Worm (Caenorhabditis elegans) whole organism, late embryonic: ENCODE results near the gene lron-12.

Source experiments
- C38D4.7 ChIP-seq: fragments of 200-800 bp; sonication (Bioruptor generic); optimal IDR thresholded peaks from 2 replicates; lab custom pipeline; 2018; ENCODE audit warnings: mild to moderate bottlenecking, missing genetic modification characterization, moderate library complexity, missing compliant biosample characterization
- K02D7.2 ChIP-seq: sonication (generic microtip); optimal IDR thresholded peaks from 2 replicates; lab custom pipeline; 2017; ENCODE audit warnings: mild to moderate bottlenecking, missing genetic modification characterization, missing compliant biosample characterization
- Y22D7AL.16 ChIP-seq: sonication (generic microtip); optimal IDR thresholded peaks from 2 replicates; lab custom pipeline; 2016; ENCODE audit warnings: missing genetic modification characterization, missing compliant biosample characterization
- ahr-1 ChIP-seq: sonication (generic microtip); optimal IDR thresholded peaks from 2 replicates; lab custom pipeline; 2016; ENCODE audit warnings: missing genetic modification characterization, missing compliant biosample characterization
- ceh-2 ChIP-seq: sonication (generic microtip); optimal IDR thresholded peaks from 2 replicates; lab custom pipeline; 2016; ENCODE audit warnings: missing genotype, missing genetic modification characterization, missing compliant biosample characterization
- ceh-30 ChIP-seq: fragments of 150-350 bp; optimal IDR thresholded peaks from 2 replicates; lab custom pipeline; 2014; ENCODE audit warnings: missing biosample characterization, missing genetic modification characterization
- ceh-34 ChIP-seq: sonication (generic microtip); optimal IDR thresholded peaks from 2 replicates; lab custom pipeline; 2016; ENCODE audit warnings: mild to moderate bottlenecking, missing genetic modification characterization, missing compliant biosample characterization
- ceh-45 ChIP-seq: fragments of 200-800 bp; sonication (Bioruptor generic); IDR thresholded peaks from 2 replicates; pipeline ENCODE4 v1.3.6; 2022; ENCODE audit warnings: missing genetic modification reagents, missing genetic modification characterization, missing compliant biosample characterization
- ceh-6 ChIP-seq: fragments of 200-800 bp; sonication (Bioruptor generic); optimal IDR thresholded peaks from 2 replicates; lab custom pipeline; 2018; ENCODE audit warnings: mild to moderate bottlenecking, missing genetic modification characterization, missing compliant biosample characterization
- che-1 ChIP-seq: sonication (generic microtip); optimal IDR thresholded peaks from 2 replicates; lab custom pipeline; 2016; ENCODE audit warnings: mild to moderate bottlenecking, missing genetic modification characterization, missing compliant biosample characterization
- elt-2 ChIP-seq: sonication (generic microtip); optimal IDR thresholded peaks from 2 replicates; lab custom pipeline; 2016; ENCODE audit warnings: missing genetic modification reagents, missing genetic modification characterization, missing compliant biosample characterization
- elt-4 ChIP-seq: sonication (generic microtip); optimal IDR thresholded peaks from 2 replicates; lab custom pipeline; 2016; ENCODE audit warnings: missing genetic modification characterization, missing compliant biosample characterization
- ets-4 ChIP-seq: sonication (generic microtip); optimal IDR thresholded peaks from 2 replicates; lab custom pipeline; 2016; ENCODE audit warnings: missing genetic modification characterization, missing compliant biosample characterization
- eyg-1 ChIP-seq: sonication (generic microtip); optimal IDR thresholded peaks from 2 replicates; lab custom pipeline; 2016; ENCODE audit warnings: missing genotype, missing genetic modification characterization, missing compliant biosample characterization
- fkh-6 ChIP-seq: sonication (generic microtip); optimal IDR thresholded peaks from 2 replicates; lab custom pipeline; 2016; ENCODE audit warnings: missing genetic modification characterization, missing compliant biosample characterization
- lin-11 ChIP-seq: fragments of 200-800 bp; sonication (Bioruptor generic); optimal IDR thresholded peaks from 2 replicates; lab custom pipeline; 2018; ENCODE audit warnings: mild to moderate bottlenecking, missing genetic modification characterization, missing compliant biosample characterization
- madf-2 ChIP-seq: sonication (generic microtip); optimal IDR thresholded peaks from 2 replicates; lab custom pipeline; 2017; ENCODE audit warnings: missing genetic modification characterization, missing compliant biosample characterization
- nfya-1 ChIP-seq: sonication (generic microtip); optimal IDR thresholded peaks from 2 replicates; lab custom pipeline; 2017; ENCODE audit warnings: missing genetic modification characterization, mild to moderate bottlenecking, missing compliant biosample characterization, antibody characterized with exemption, moderate library complexity
- pat-9 ChIP-seq: fragments of 200-800 bp; sonication (Bioruptor generic); optimal IDR thresholded peaks from 2 replicates; lab custom pipeline; 2018; ENCODE audit warnings: mild to moderate bottlenecking, missing genetic modification characterization, moderate library complexity, missing compliant biosample characterization
- pax-1 ChIP-seq: fragments of 150-350 bp; optimal IDR thresholded peaks from 2 replicates; lab custom pipeline; 2014; ENCODE audit warnings: missing biosample characterization, missing genetic modification characterization
- pha-2 ChIP-seq: sonication (generic microtip); optimal IDR thresholded peaks from 2 replicates; lab custom pipeline; 2017; ENCODE audit warnings: mild to moderate bottlenecking, missing genetic modification characterization, missing compliant biosample characterization
- pqm-1 ChIP-seq: sonication (generic microtip); optimal IDR thresholded peaks from 2 replicates; lab custom pipeline; 2016; ENCODE audit warnings: missing genetic modification characterization, missing compliant biosample characterization
- rnt-1 ChIP-seq: sonication (generic microtip); optimal IDR thresholded peaks from 2 replicates; lab custom pipeline; 2016; ENCODE audit warnings: missing genetic modification characterization, missing compliant biosample characterization
- ttx-3 ChIP-seq: sonication (generic microtip); optimal IDR thresholded peaks from 2 replicates; lab custom pipeline; 2016; ENCODE audit warnings: missing genetic modification reagents, missing genetic modification characterization, missing compliant biosample characterization
- unc-42 ChIP-seq: sonication (generic microtip); optimal IDR thresholded peaks from 2 replicates; lab custom pipeline; 2016; ENCODE audit warnings: missing genotype, missing genetic modification characterization, missing compliant biosample characterization
- unc-86 ChIP-seq: sonication (generic microtip); optimal IDR thresholded peaks from 2 replicates; lab custom pipeline; 2016; ENCODE audit warnings: missing genetic modification characterization, missing compliant biosample characterization
- zip-5 ChIP-seq: sonication (generic microtip); optimal IDR thresholded peaks from 2 replicates; lab custom pipeline; 2016; ENCODE audit warnings: missing genetic modification characterization, missing compliant biosample characterization
- ztf-16 ChIP-seq: sonication (generic microtip); optimal IDR thresholded peaks from 2 replicates; lab custom pipeline; 2017; ENCODE audit warnings: missing genetic modification characterization, missing compliant biosample characterization

lron-12 gene

DNA sequence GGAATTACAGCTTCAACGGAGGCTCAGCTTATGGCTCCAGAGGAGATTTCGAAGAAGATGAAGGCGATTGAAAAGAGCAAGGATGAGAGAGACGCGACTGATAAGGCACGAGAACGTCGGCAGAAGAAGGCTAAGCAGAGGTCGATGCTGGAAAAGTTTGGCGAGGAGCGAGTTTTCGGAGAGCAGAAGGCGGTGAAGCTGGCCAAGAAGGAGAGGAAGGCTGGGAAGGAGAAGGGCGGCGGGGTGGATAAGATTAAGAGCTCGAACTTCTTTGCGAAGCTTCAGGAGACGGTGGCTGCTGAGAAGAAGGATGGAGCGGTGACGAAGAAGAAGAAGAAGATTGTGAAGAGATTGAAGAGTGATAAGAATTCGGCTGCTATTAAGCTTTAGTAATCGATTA lies 40.9 kb upstream of the lron-12 start:
- TF ChIP-seq madf-2 (no peak), lin-11 (tag; lab: Kevin White, UChicago) (no peak), ahr-1 (tag; lab: Kevin White, UChicago) (no peak), ets-4 (tag; lab: Kevin White, UChicago) (no peak), K02D7.2 (tag; lab: Kevin White, UChicago) (no peak), ceh-34 (tag; lab: Kevin White, UChicago) (no peak), pax-1 (tag; lab: Kevin White, UChicago) (no peak), ttx-3 (tag; lab: Kevin White, UChicago) (no peak), zip-5 (tag; lab: Kevin White, UChicago) (no peak), rnt-1 (tag; lab: Kevin White, UChicago) (no peak), eyg-1 (tag; lab: Kevin White, UChicago) (no peak), elt-4 (no peak)

DNA sequence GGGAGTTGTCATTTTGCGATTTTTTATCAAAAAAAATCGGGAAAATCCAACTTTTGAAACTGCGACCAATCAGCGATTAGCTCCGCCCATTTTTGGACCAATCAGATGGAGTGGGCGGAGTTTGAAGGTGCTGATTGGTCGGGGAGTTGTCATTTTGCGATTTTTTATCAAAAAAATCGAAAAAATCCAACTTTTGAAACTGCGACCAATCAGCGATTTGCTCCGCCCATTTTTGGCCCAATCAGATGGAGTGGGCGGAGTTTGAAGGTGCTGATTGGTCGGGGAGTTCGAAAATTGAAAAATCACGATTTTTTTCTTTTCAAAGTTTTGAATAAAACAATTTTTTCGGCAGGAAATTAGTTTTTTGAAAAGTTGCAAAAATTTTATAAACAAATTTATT lies 39.3 kb upstream of the lron-12 start:
- peak; percentile 80 for TF ChIP-seq nfya-1 (tag; lab: Kevin White, UChicago)
- TF ChIP-seq Y22D7AL.16 (tag; lab: Kevin White, UChicago): no peak

DNA sequence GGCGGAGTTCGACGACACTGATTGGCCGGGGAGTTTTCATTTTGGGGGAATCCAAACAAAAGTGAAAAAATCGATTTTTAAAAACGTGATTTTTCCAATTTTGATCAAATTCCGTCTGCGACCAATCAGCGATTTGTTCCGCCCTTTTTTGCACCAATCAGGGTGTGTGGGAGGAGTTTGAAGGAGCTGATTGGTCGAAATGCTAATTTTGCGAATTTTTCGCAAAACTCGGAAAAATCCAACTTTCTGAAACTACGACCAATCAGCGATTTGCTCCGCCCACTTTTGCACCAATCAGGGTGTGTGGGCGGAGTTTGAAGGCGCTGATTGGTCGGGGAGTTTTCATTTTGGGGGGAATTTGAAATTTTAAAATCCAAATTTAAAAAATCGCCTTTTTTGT lies 38.3 kb upstream of the lron-12 start:
- TF ChIP-seq nfya-1 (tag; lab: Kevin White, UChicago): peak; percentile 88
- TF ChIP-seq pqm-1 (tag; lab: Kevin White, UChicago): no peak

DNA sequence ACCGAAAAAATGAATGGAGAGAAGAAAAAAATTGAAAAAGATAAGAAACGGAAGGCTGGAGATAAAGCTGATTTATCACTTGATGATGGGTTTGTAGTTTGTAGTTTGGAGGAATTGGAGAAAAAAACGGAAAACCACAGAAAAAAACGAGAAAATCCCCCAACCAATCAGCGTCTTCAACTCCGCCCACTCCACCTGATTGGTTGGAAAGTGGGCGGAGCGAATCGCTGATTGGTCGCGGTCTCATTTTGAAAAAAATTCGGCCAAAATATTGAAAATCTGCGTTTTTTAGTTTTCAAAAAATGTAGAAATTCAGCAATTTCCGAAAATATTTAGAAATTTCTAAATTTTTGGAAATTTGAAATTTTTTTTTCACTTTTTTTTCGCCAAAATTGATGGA lies 37.5 kb upstream of the lron-12 start:
- peak; percentile 97 for TF ChIP-seq nfya-1 (tag; lab: Kevin White, UChicago)
- TF ChIP-seq ceh-45 (GFP tag; lab: Robert Waterston, UW): no peak

DNA sequence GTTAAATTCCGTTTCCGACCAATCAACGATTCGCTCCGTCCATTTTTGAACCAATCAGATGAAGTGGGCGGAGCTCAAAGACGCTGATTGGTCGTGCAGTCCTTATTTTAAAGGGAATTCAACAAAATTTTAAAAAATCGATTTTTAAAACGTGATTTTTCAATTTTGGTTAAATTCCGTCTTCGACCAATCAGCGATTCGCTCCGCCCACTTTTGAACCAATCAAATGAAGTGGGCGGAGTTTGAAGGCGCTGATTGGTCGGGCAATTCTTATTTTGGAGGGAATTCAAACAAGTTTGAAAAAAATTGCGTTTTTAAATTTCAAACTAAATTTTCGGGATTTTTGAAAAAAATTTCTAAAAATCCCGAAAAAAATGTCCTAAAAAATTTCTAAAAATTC lies 35.2 kb upstream of the lron-12 start:
- TF ChIP-seq nfya-1 (tag; lab: Kevin White, UChicago) (peak; percentile 73), unc-86 (no peak)

DNA sequence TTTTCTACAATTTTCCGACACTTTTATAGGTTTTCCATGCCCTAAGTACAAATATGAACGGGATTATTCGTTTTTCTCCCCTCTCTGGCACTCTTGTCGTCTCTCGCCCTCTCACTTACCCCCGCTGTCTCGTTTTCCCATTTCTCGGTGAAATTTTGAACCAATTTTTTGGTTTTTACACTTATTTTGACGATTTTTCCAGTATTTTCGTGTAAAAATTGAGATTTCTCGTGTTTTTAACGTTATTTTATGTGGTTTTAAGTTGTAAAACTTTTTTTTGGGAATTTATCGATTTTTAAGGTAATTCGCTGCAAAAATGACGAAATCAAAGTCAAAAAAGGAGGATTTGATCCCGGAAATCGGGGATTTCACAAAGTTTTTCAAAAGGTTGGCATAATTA lies 34.3 kb upstream of the lron-12 start, which contains the start of gene Y75B8A.7:
Gene Y75B8A.7, plus strand, starts transcription at position 301 of the 400 bp plus-strand sequence.
- TF ChIP-seq lin-11 (tag; lab: Kevin White, UChicago) (no peak), ceh-30 (tag; lab: Kevin White, UChicago) (no peak), elt-2 (no peak), pha-2 (tag; lab: Kevin White, UChicago) (no peak), ahr-1 (tag; lab: Kevin White, UChicago) (no peak), pat-9 (tag; lab: Kevin White, UChicago) (no peak), fkh-6 (no peak), che-1 (no peak)

DNA sequence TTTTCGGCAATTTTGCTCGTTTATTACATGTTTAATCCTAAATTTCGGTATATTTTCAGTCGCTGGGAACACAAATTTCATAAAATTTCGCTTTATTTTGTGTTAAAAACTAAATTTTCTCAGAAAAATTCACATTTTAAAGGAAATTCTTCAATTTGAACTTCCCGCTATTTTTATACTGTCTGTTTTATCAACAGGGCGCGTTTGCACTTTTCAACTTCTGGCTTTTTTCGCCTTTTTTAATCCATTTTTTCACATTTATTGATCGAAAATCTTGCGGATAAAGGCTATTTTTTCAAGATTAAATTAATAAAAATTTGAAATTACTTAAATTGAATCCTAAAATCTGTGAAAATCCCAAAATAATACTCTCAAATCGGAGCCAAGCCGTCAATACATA lies 33.9 kb upstream of the lron-12 start:
- TF ChIP-seq C38D4.7 (GFP tag; lab: Kevin White, UChicago) (no peak), nfya-1 (tag; lab: Kevin White, UChicago) (peak; percentile 9), unc-42 (tag; lab: Kevin White, UChicago) (peak; percentile 27)

DNA sequence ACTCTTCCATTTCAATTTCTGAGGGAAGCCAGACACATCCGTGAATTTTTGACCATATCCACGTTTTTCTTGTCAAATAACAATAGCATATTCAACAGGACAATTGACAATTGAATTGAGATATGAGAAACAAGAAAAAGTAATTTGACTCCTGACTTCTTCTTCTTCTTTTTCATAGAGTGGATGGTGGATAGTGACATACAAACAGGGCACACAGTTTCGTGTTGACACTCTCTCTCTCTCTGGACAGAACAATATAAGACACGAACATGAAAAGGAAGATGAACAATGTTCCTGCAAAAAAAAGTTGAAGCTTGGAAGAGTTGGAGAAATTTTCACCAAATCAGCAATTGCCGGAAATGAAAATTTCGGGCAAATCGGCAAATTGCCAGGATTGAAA lies 32.8 kb upstream of the lron-12 start:
- TF ChIP-seq pat-9 (tag; lab: Kevin White, UChicago): no peak
- no peak for TF ChIP-seq madf-2
- no peak for TF ChIP-seq ceh-45 (GFP tag; lab: Robert Waterston, UW)
- TF ChIP-seq ztf-16 (tag; lab: Kevin White, UChicago): no peak
- no peak for TF ChIP-seq ceh-6
- no peak for TF ChIP-seq ceh-2 (tag; lab: Kevin White, UChicago)
- TF ChIP-seq, all 69 proteins: peak for 0
